Fruit fly (Drosophila melanogaster): Measurements from ENCODE around the gene tara.
A peak's percentile ranks its signal among the peaks of the same experiment; 100 is the strongest.

- TF ChIP-seq kay (GFP tag; ENCODE audit: borderline replicate concordance) (peak; percentile 85), CG33017 (tag; optimal IDR thresholded peaks at IDR 0.05) (peak; percentile 55)
Observed at dm6 chr3R:16205155-16205778, 20.2 kb upstream of the tara start, which contains the start of gene mtSSB.
